Fruit fly (Drosophila melanogaster) whole organism: ENCODE results near the gene CG9616.

ENCODE experiments used
- CG8478 ChIP-seq: fragments of >200 bp; optimal IDR thresholded peaks from 2 replicates; lab custom pipeline; 2018; ENCODE audit warnings: inconsistent platforms
- Dll ChIP-seq: fragments of >200 bp; optimal IDR thresholded peaks from 2 replicates; lab custom pipeline; 2017
- EcR ChIP-seq, 2 experiments: fragments of >200 bp; optimal IDR thresholded peaks; 2 replicates each; lab custom pipeline; 2017; ENCODE audit warnings: missing biosample characterization in 2 of 2, missing genetic modification characterization in 2 of 2, missing genetic modification reagents in 2 of 2
- pan ChIP-seq: fragments of >200 bp; optimal IDR thresholded peaks from 2 replicates; lab custom pipeline; 2017
- psq ChIP-seq: fragments of >200 bp; optimal IDR thresholded peaks from 2 replicates; lab custom pipeline; 2017
- usp ChIP-seq: fragments of >200 bp; optimal IDR thresholded peaks from 2 replicates; lab custom pipeline; 2017; ENCODE audit warnings: missing biosample characterization, missing genetic modification characterization, mixed read lengths

Gene CG9616

dm6 chr3R:14245371-14245770 is at the start of gene CG9616:
Gene CG9616 (minus strand): TSS chr3R:14245471.
- TF ChIP-seq EcR (GFP tag; optimal IDR thresholded peaks at IDR 0.05; lab: Kevin White, UChicago), result no peak
- TF ChIP-seq psq (lab: Kevin White, UChicago), result no peak
- no peak for TF ChIP-seq CG8478 (lab: Kevin White, UChicago)
- TF ChIP-seq Dll (lab: Kevin White, UChicago), result no peak
- no peak for TF ChIP-seq usp
- no peak for TF ChIP-seq pan (lab: Kevin White, UChicago)

- TF ChIP-seq pan (lab: Kevin White, UChicago) (no peak), EcR (GFP tag; optimal IDR thresholded peaks at IDR 0.05; lab: Kevin White, UChicago) (no peak), usp (no peak), Dll (lab: Kevin White, UChicago) (no peak), CG8478 (lab: Kevin White, UChicago) (no peak), psq (lab: Kevin White, UChicago) (no peak)
Observed at dm6 chr3R:14294397-14295018, 49.2 kb upstream of the CG9616 start.

DNA sequence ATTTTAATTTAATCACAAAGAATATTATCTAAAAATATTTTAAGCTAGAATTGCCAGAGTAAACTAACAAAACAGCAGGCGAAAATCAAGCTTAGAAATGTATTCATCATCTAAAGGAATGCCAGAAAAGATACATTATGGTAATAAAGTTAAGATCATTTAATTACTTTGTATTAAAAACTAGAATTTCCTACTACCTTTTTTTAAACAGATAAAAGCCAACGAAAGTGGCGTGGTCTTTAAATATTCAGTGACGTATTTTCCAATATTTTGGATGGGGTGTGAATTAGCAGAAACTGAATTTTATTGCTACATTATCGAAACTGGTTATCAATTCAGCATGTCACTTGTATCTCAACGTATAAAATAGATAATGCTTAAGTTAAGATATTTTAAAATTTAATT is 47.0 kb upstream of the CG9616 start:
- TF ChIP-seq EcR (GFP tag; optimal IDR thresholded peaks at IDR 0.05; lab: Kevin White, UChicago) (no peak), Dll (lab: Kevin White, UChicago) (no peak), pan (lab: Kevin White, UChicago) (no peak)

DNA sequence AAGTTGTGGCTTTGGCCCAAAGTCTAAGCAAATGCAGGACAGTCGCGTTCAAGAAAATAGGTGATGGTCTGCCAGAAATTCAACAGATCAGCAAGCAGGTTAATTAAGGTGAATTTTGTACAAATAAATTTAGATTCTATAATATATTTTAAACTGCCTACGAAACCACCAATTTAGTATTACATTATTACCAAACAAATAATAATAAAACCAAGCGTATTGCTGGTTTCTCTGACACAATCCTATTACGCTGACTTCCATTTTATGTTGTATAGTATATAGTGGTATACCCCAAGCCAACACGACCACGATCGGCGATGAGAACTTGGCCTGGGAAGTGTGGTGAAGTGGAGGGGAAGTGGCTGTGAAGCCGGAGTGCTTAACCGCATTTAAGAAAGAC is 46.2 kb upstream of the CG9616 start:
- no peak for TF ChIP-seq EcR (GFP tag; optimal IDR thresholded peaks at IDR 0.05; lab: Kevin White, UChicago)
- no peak for TF ChIP-seq Dll (lab: Kevin White, UChicago)
- no peak for TF ChIP-seq usp
- no peak for TF ChIP-seq CG8478 (lab: Kevin White, UChicago)
- TF ChIP-seq pan (lab: Kevin White, UChicago), result no peak
- no peak for TF ChIP-seq psq (lab: Kevin White, UChicago)

- no peak for TF ChIP-seq pan (lab: Kevin White, UChicago)
- TF ChIP-seq CG8478 (lab: Kevin White, UChicago), result no peak
- no peak for TF ChIP-seq usp
- TF ChIP-seq psq (lab: Kevin White, UChicago), result no peak
- TF ChIP-seq EcR (GFP tag; optimal IDR thresholded peaks at IDR 0.05; lab: Kevin White, UChicago), result no peak
- no peak for TF ChIP-seq Dll (lab: Kevin White, UChicago)
Observed at dm6 chr3R:14289958-14290835, 44.9 kb upstream of the CG9616 start.

- TF ChIP-seq usp (no peak), Dll (lab: Kevin White, UChicago) (no peak), psq (lab: Kevin White, UChicago) (no peak)
Observed at dm6 chr3R:14288669-14289383, 43.6 kb upstream of the CG9616 start, which contains the start of gene red. Gene red (plus strand): TSS chr3R:14289071.

dm6 chr3R:14287980-14288379 is 42.7 kb upstream of the CG9616 start:
- TF ChIP-seq usp (no peak), CG8478 (lab: Kevin White, UChicago) (no peak), Dll (lab: Kevin White, UChicago) (no peak), EcR (GFP tag; optimal IDR thresholded peaks at IDR 0.05; lab: Kevin White, UChicago) (no peak), psq (lab: Kevin White, UChicago) (no peak), pan (lab: Kevin White, UChicago) (no peak)

DNA sequence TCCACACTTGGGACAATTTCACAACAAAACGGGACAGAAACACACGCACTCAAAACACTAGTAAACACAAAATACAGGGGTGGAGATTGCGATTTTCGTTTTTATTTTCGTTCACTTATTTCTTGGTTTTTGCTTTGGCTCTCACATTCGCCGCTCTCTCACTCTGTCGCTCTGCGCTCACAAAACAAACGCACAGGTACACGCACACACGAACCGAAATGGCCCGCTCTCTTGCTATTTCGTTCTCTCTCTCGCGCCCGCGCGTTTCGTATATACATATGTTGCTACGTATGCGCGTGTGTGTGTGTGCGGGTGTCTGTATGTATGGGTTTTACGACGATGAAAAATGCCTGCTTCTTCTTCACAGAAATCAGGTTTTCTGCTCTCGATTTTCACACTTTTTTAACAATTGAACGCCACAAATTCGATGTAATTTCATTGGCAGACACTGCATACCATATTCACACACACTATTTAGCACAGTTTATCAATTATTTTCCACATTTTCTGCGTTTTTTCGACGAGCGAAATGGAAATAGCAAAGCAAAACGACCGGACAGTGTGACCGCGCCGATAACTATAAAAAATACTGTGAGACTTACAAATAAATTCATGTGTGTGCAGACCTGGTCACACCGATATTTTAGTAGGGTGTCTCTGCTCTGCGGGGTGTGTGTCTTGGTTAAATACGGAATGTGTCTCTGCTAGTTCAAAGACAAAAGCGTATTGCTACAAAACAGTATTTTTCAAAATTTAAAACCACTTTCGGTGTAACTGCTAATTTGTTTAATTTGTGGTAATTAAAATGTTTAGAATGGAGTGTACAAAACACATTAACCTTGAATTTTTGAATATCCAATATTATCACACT is 41.3 kb upstream of the CG9616 start, which contains the start of gene trx:
TSS of gene trx (minus strand) at position 584 of the 871 bp plus-strand sequence.
- TF ChIP-seq psq (lab: Kevin White, UChicago) (no peak), pan (lab: Kevin White, UChicago) (no peak), usp (no peak), EcR (GFP tag; optimal IDR thresholded peaks at IDR 0.05; lab: Kevin White, UChicago) (no peak), Dll (lab: Kevin White, UChicago) (no peak), CG8478 (lab: Kevin White, UChicago) (no peak)

dm6 chr3R:14285059-14285953 is 40.0 kb upstream of the CG9616 start:
- TF ChIP-seq psq (lab: Kevin White, UChicago), result no peak
- no peak for TF ChIP-seq CG8478 (lab: Kevin White, UChicago)
- TF ChIP-seq EcR (GFP tag; optimal IDR thresholded peaks at IDR 0.05; lab: Kevin White, UChicago), result no peak
- TF ChIP-seq Dll (lab: Kevin White, UChicago), result no peak
- no peak for TF ChIP-seq pan (lab: Kevin White, UChicago)
- no peak for TF ChIP-seq usp

DNA sequence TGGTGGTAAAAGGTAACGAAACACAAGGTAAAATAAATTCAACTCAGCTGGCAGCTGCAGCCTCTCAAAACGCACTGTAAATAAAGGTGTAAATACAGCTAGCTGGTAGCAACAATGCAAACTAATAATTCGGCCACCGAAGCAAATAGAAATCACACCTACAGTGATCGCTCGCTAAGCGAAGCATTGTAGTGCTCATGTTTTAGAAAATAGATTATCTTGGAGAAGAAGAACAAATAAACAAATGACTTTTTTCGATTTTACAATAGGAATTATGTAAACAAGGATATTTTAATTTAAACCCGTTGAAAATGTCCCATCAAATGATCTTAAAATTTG is 39.1 kb upstream of the CG9616 start:
- TF ChIP-seq CG8478 (lab: Kevin White, UChicago), result no peak
- TF ChIP-seq usp, result no peak
- TF ChIP-seq Dll (lab: Kevin White, UChicago), result no peak
- no peak for TF ChIP-seq EcR (GFP tag; optimal IDR thresholded peaks at IDR 0.05; lab: Kevin White, UChicago)
- no peak for TF ChIP-seq pan (lab: Kevin White, UChicago)
- no peak for TF ChIP-seq psq (lab: Kevin White, UChicago)
